Fruit fly (Drosophila melanogaster): ENCODE results near the gene CG15892.

DNA sequence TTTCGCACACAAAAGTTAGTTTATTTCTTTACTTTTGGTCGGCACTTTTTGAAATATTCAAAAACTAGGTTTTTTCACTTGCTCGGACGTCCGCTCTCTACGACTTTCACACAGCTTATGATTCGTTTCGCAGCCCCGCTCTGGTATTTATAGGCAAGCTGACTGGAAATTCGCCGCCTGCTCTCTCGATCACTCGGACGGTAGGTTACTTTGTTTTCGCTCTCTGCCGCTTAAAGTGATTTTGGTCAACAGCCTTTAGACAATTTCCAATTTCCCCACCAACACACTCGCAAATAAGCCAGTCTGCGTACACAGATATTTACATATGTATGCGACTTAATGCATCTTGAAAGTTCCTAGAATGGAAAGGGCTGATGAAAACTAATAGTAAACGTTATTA, 10.7 kb downstream of the CG15892 start, which contains the start of gene CG11700:
- no peak for TF ChIP-seq pum (GFP tag; optimal IDR thresholded peaks at IDR 0.05)
- no peak for TF ChIP-seq CG31365 (tag; optimal IDR thresholded peaks at IDR 0.05)
- no peak for TF ChIP-seq CG8290 (GFP tag; optimal IDR thresholded peaks at IDR 0.05)
- no peak for TF ChIP-seq CG8290 (tag; optimal IDR thresholded peaks at IDR 0.05)
- TF ChIP-seq Abd-B (GFP tag; optimal IDR thresholded peaks at IDR 0.05): no peak
- no peak for TF ChIP-seq CG13624 (GFP tag; optimal IDR thresholded peaks at IDR 0.05)
- no peak for TF ChIP-seq CG13123 (GFP tag; optimal IDR thresholded peaks at IDR 0.05)
- TF ChIP-seq Tbp (GFP tag; optimal IDR thresholded peaks at IDR 0.05): no peak
- TF ChIP-seq CG12659 (GFP tag; optimal IDR thresholded peaks at IDR 0.05): no peak
